Worm (Caenorhabditis elegans): ENCODE results near the gene C24H11.2.
A peak's percentile ranks its signal among the peaks of the same experiment; 100 is the strongest.
"Not testable (repeated sequence)": the region's sequence is repeated elsewhere in the genome, so short reads cannot be mapped to it uniquely, and the experiment has no call there.

Gene C24H11.2

ce11 chrIII:11792295-11793256 is at the start of gene C24H11.2:
Gene C24H11.2 (minus strand): TSS chrIII:11792345.
- peak; percentile 4 for TF ChIP-seq ref-2 (tag; optimal IDR thresholded peaks at IDR 0.05)
- TF ChIP-seq pat-9 (tag; optimal IDR thresholded peaks at IDR 0.05): peak; percentile 61
- TF ChIP-seq fax-1 (tag; optimal IDR thresholded peaks at IDR 0.05): peak; percentile 39
- TF ChIP-seq pqm-1 (tag; optimal IDR thresholded peaks at IDR 0.05): peak; percentile 29
- not testable (repeated sequence) for TF ChIP-seq unc-3 (GFP tag; conservative IDR thresholded peaks at IDR 0.05)
- TF ChIP-seq unc-3 (tag; optimal IDR thresholded peaks at IDR 0.05): peak; percentile 11
- TF ChIP-seq ceh-34 (tag; optimal IDR thresholded peaks at IDR 0.05): peak; percentile 33
- peak; percentile 35 for TF ChIP-seq ceh-18 (tag; optimal IDR thresholded peaks at IDR 0.05)
- peak; percentile 25 for TF ChIP-seq dve-1 (tag; optimal IDR thresholded peaks at IDR 0.05)
- peak; percentile 69 for TF ChIP-seq sox-4 (tag; optimal IDR thresholded peaks at IDR 0.05)
- peak; percentile 33 for TF ChIP-seq dmd-4 (tag; optimal IDR thresholded peaks at IDR 0.05; ENCODE audit: borderline replicate concordance)
- peak; percentile 43 for TF ChIP-seq C38D4.7 (GFP tag; optimal IDR thresholded peaks at IDR 0.05)
- peak; percentile 6 for TF ChIP-seq nfya-1 (tag; optimal IDR thresholded peaks at IDR 0.05)
- TF ChIP-seq ztf-16 (tag; optimal IDR thresholded peaks at IDR 0.05): peak; percentile 42
- peak; percentile 12 for TF ChIP-seq ttx-3 (tag; optimal IDR thresholded peaks at IDR 0.05)
- peak; percentile 16 for TF ChIP-seq nhr-232 (tag; optimal IDR thresholded peaks at IDR 0.05)
- TF ChIP-seq hlh-15 (tag; optimal IDR thresholded peaks at IDR 0.05): peak; percentile 30
- peak; percentile 70 for TF ChIP-seq ceh-14 (tag; optimal IDR thresholded peaks at IDR 0.05)
- peak; percentile 46 for TF ChIP-seq gmeb-2 (tag; optimal IDR thresholded peaks at IDR 0.05)
- peak; percentile 5 for TF ChIP-seq hlh-8 (tag; optimal IDR thresholded peaks at IDR 0.05)
- peak; percentile 10 for TF ChIP-seq unc-86 (tag; optimal IDR thresholded peaks at IDR 0.05)
- peak; percentile 73 for TF ChIP-seq K02D7.2 (tag; optimal IDR thresholded peaks at IDR 0.05)
- peak; percentile 12 for TF ChIP-seq hlh-13 (GFP tag; optimal IDR thresholded peaks at IDR 0.05)
- peak; percentile 52 for TF ChIP-seq madf-2 (tag; optimal IDR thresholded peaks at IDR 0.05)
- peak; percentile 34 for TF ChIP-seq hlh-6 (tag; optimal IDR thresholded peaks at IDR 0.05)
- TF ChIP-seq lin-11 (tag; optimal IDR thresholded peaks at IDR 0.05): peak; percentile 20
- peak; percentile 44 for TF ChIP-seq pha-2 (tag; optimal IDR thresholded peaks at IDR 0.05)
- TF ChIP-seq che-1 (tag; optimal IDR thresholded peaks at IDR 0.05): peak; percentile 48
- peak; percentile 3 for TF ChIP-seq ets-4 (tag; optimal IDR thresholded peaks at IDR 0.05)
- peak; percentile 23 for TF ChIP-seq T23F11.4 (GFP tag; optimal IDR thresholded peaks at IDR 0.05)
- peak; percentile 22 for TF ChIP-seq npax-4 (tag; optimal IDR thresholded peaks at IDR 0.05)
- 0 out of 2 replicates have a peak, but pooled peaks have one; percentile 10 for TF ChIP-seq ceh-45 (GFP tag; IDR thresholded peaks at IDR 0.05)
- peak; percentile 63 for TF ChIP-seq ceh-19 (GFP tag; optimal IDR thresholded peaks at IDR 0.05)
- peak; percentile 38 for TF ChIP-seq ceh-48 (tag; optimal IDR thresholded peaks at IDR 0.05)
- peak; percentile 40 for TF ChIP-seq ceh-6 (GFP tag; optimal IDR thresholded peaks at IDR 0.05)

- TF ChIP-seq C08G9.2 (tag; optimal IDR thresholded peaks at IDR 0.05): no peak
- TF ChIP-seq pqm-1 (tag; optimal IDR thresholded peaks at IDR 0.05): no peak
- TF ChIP-seq lin-11 (tag; optimal IDR thresholded peaks at IDR 0.05): no peak
- TF ChIP-seq ceh-9 (tag; optimal IDR thresholded peaks at IDR 0.05): no peak
- TF ChIP-seq Y22D7AL.16 (tag; optimal IDR thresholded peaks at IDR 0.05): no peak
- no peak for TF ChIP-seq ceh-22 (tag; optimal IDR thresholded peaks at IDR 0.05)
- no peak for TF ChIP-seq npax-4 (tag; optimal IDR thresholded peaks at IDR 0.05)
- TF ChIP-seq ref-2 (tag; optimal IDR thresholded peaks at IDR 0.05): no peak
- no peak for TF ChIP-seq ceh-30 (tag; optimal IDR thresholded peaks at IDR 0.05)
- no peak for TF ChIP-seq ceh-6 (GFP tag; optimal IDR thresholded peaks at IDR 0.05)
- TF ChIP-seq unc-42 (tag; optimal IDR thresholded peaks at IDR 0.05): no peak
- TF ChIP-seq C38D4.7 (GFP tag; optimal IDR thresholded peaks at IDR 0.05): no peak
- no peak for TF ChIP-seq sdc-2 (tag; optimal IDR thresholded peaks at IDR 0.05)
- no peak for TF ChIP-seq ztf-16 (tag; optimal IDR thresholded peaks at IDR 0.05)
- TF ChIP-seq pag-3 (tag; optimal IDR thresholded peaks at IDR 0.05; ENCODE audit: borderline replicate concordance): no peak
Measured at ce11 chrIII:11841728-11842127, 49.6 kb upstream of the C24H11.2 start.

Measured in whole organism, late embryonic.